Fruit fly (Drosophila melanogaster) whole organism, adult: ENCODE measurements around the gene CG31380.

ENCODE experiments used
- CG11617 ChIP-seq: fragments of 200-800 bp; sonication (Bioruptor generic); optimal IDR thresholded peaks from 2 replicates; lab custom pipeline; 2017; ENCODE audit warnings: mild to moderate bottlenecking, missing biosample characterization, missing genetic modification reagents, missing genetic modification characterization
- CG12768 ChIP-seq: fragments of 200-800 bp; sonication (Bioruptor generic); optimal IDR thresholded peaks from 2 replicates; lab custom pipeline; 2017; ENCODE audit warnings: missing biosample characterization, missing genetic modification characterization, mild to moderate bottlenecking, moderate library complexity, missing genetic modification reagents
- CG14711 ChIP-seq: fragments of 200-800 bp; sonication (Bioruptor generic); optimal IDR thresholded peaks from 2 replicates; lab custom pipeline; 2018; ENCODE audit warnings: missing biosample characterization, mild to moderate bottlenecking, missing genetic modification characterization, moderate library complexity
- CG1620 ChIP-seq: fragments of 200-800 bp; sonication (Bioruptor generic); optimal IDR thresholded peaks from 2 replicates; lab custom pipeline; 2016; ENCODE audit warnings: missing biosample characterization, missing genetic modification characterization
- CG7045 ChIP-seq: fragments of 200-800 bp; sonication (Bioruptor generic); optimal IDR thresholded peaks from 2 replicates; lab custom pipeline; 2017; ENCODE audit warnings: missing biosample characterization, mild to moderate bottlenecking, missing genetic modification characterization
- Clk ChIP-seq: fragments of 200-800 bp; sonication (Bioruptor generic); optimal IDR thresholded peaks from 2 replicates; lab custom pipeline; 2017; ENCODE audit warnings: missing biosample characterization, missing genetic modification characterization
- pad ChIP-seq: fragments of 200-800 bp; sonication (Bioruptor generic); optimal IDR thresholded peaks from 3 replicates; lab custom pipeline; 2017; ENCODE audit warnings: missing biosample characterization, missing genetic modification characterization, mild to moderate bottlenecking, moderate library complexity, missing genetic modification reagents
- toe ChIP-seq: fragments of 200-800 bp; sonication (Bioruptor generic); optimal IDR thresholded peaks from 2 replicates; lab custom pipeline; 2016; ENCODE audit warnings: missing biosample characterization, missing genetic modification characterization

DNA sequence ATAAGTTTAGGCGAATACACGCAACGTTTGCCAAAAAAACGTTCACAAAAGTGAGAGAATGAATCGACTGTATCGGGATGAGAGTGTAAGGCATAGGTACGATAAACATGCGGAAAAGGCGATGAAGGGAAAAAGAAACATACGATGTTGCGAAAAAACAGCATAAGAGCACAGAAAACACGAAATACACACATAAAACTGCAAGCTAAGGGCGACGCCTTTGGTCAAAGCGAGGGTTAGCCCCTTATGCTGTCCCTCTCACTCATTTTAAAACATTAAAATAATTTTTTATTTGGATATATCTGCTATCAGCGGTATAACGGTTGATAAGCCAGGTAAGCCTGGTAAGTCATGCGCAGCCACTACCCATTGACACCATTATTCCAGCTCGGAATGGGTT is 49.5 kb downstream of the CG31380 start:
- TF ChIP-seq CG14711 (tag; lab: Kevin White, UChicago): no peak
- TF ChIP-seq pad: no peak
- no peak for TF ChIP-seq CG7045 (GFP tag; lab: Kevin White, UChicago)
- no peak for TF ChIP-seq CG12768 (GFP tag; lab: Kevin White, UChicago)
- no peak for TF ChIP-seq CG11617 (GFP tag; lab: Kevin White, UChicago)
- TF ChIP-seq Clk (GFP tag; lab: Kevin White, UChicago): no peak
- no peak for TF ChIP-seq CG1620 (GFP tag; lab: Kevin White, UChicago)
- no peak for TF ChIP-seq toe (GFP tag; lab: Kevin White, UChicago)
